Fruit fly (Drosophila melanogaster): ENCODE results near the gene GABA-B-R1.

Gene GABA-B-R1

DNA sequence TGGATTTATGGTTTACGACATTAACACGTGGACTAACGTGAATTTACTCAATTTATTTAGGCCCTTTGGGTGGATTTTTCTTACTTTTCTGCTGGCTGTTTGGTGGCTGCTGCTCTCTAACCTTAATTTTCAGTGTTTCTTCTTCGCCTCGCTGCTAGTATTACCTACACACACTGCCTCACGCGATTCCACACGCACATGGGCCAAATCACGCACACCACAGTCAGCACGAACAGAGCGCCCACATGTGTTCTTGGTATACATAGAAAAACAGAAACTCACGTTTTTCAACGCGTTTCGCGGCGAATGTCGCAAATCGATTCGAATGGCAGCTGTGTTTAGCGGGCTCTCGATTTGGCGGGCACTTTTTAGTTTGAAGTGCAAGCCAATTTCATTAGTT, 51.7 kb downstream of the GABA-B-R1 start (continued):
- peak; percentile 76; the same call in 1 of the 2 replicates for TF ChIP-seq chm (GFP tag; IDR thresholded peaks at IDR 0.05)
- TF ChIP-seq toy (GFP tag; IDR thresholded peaks at IDR 0.05), result no peak
- TF ChIP-seq chinmo (GFP tag; IDR thresholded peaks at IDR 0.05; ENCODE audit: partially characterized antibody), result peak; percentile 65; the same call in 2 of the 4 replicates
- peak; percentile 78 for TF ChIP-seq Lhr (GFP tag; optimal IDR thresholded peaks at IDR 0.05)
- peak; percentile 34 for TF ChIP-seq CHES-1-like (GFP tag; optimal IDR thresholded peaks at IDR 0.05)
- TF ChIP-seq unc-4 (GFP tag; IDR thresholded peaks at IDR 0.05; ENCODE audit: partially characterized antibody), result peak; percentile 77
- TF ChIP-seq gcm (GFP tag; optimal IDR thresholded peaks at IDR 0.05), result peak; percentile 93
- no peak for TF ChIP-seq CG15269 (tag; optimal IDR thresholded peaks at IDR 0.05)
- peak; percentile 68 for TF ChIP-seq MBD-R2 (GFP tag; IDR thresholded peaks at IDR 0.05)
- TF ChIP-seq CG1529 (GFP tag; optimal IDR thresholded peaks at IDR 0.05), result no peak
- no peak for TF ChIP-seq CG7372 (GFP tag; IDR thresholded peaks at IDR 0.05)
- TF ChIP-seq CG9876 (GFP tag; optimal IDR thresholded peaks at IDR 0.05), result no peak
- peak; percentile 17 for TF ChIP-seq Mes4 (GFP tag; optimal IDR thresholded peaks at IDR 0.05)
- peak; percentile 64 for TF ChIP-seq tna (GFP tag; IDR thresholded peaks at IDR 0.05; ENCODE audit: partially characterized antibody)
- TF ChIP-seq CG12155 (GFP tag; optimal IDR thresholded peaks at IDR 0.05), result peak; percentile 39
- TF ChIP-seq Max (GFP tag; optimal IDR thresholded peaks at IDR 0.05), result peak; percentile 98
- no peak for TF ChIP-seq fu2 (GFP tag; optimal IDR thresholded peaks at IDR 0.05)
- TF ChIP-seq sim (GFP tag; IDR thresholded peaks at IDR 0.05), result no peak
- peak; percentile 52 for TF ChIP-seq gsb-n (tag; optimal IDR thresholded peaks at IDR 0.05)
- no peak for TF ChIP-seq CG5180 (GFP tag; optimal IDR thresholded peaks at IDR 0.05)
- TF ChIP-seq vvl (GFP tag; IDR thresholded peaks at IDR 0.05), result no peak
- peak; percentile 28 for TF ChIP-seq nerfin-1 (tag; optimal IDR thresholded peaks at IDR 0.05)
- TF ChIP-seq CG8388 (GFP tag; optimal IDR thresholded peaks at IDR 0.05), result peak; percentile 96
- TF ChIP-seq gcm2 (GFP tag; optimal IDR thresholded peaks at IDR 0.05), result no peak
- TF ChIP-seq HLH54F (GFP tag; optimal IDR thresholded peaks at IDR 0.05), result peak; percentile 25
- TF ChIP-seq CG18764 (GFP tag; optimal IDR thresholded peaks at IDR 0.05), result no peak
- TF ChIP-seq crol (GFP tag; IDR thresholded peaks at IDR 0.05), result no peak
- no peak for TF ChIP-seq CG10565 (GFP tag; optimal IDR thresholded peaks at IDR 0.05)
- TF ChIP-seq pum (GFP tag; optimal IDR thresholded peaks at IDR 0.05), result peak; percentile 15
- no peak for TF ChIP-seq ems (GFP tag; optimal IDR thresholded peaks at IDR 0.05)
- TF ChIP-seq CG17385 (GFP tag; optimal IDR thresholded peaks at IDR 0.05), result peak; percentile 84
- TF ChIP-seq CG8924 (tag; optimal IDR thresholded peaks at IDR 0.05), result peak; percentile 62
- peak; percentile 89; the same call in 2 of the 3 replicates for TF ChIP-seq sr (GFP tag; IDR thresholded peaks at IDR 0.05)
- TF ChIP-seq dmrt11E (tag; optimal IDR thresholded peaks at IDR 0.05), result no peak
- TF ChIP-seq Sox100B (GFP tag; optimal IDR thresholded peaks at IDR 0.05), result no peak
- TF ChIP-seq Chrac-16 (GFP tag; optimal IDR thresholded peaks at IDR 0.05), result peak; percentile 19
- peak; percentile 62 for TF ChIP-seq CG16813 (GFP tag; IDR thresholded peaks at IDR 0.05; ENCODE audit: partially characterized antibody)
- TF ChIP-seq Sry-β (GFP tag; optimal IDR thresholded peaks at IDR 0.05), result peak; percentile 9
- peak; percentile 99 for TF ChIP-seq cwo (GFP tag; optimal IDR thresholded peaks at IDR 0.05)
- TF ChIP-seq CG14860 (GFP tag; IDR thresholded peaks at IDR 0.05; ENCODE audit: partially characterized antibody), result peak; percentile 65
- peak; percentile 38 for TF ChIP-seq Dek (tag; optimal IDR thresholded peaks at IDR 0.05)
- peak; percentile 32 for TF ChIP-seq CG13424 (tag; optimal IDR thresholded peaks at IDR 0.05)
- peak; percentile 50 for TF ChIP-seq Dref (GFP tag; IDR thresholded peaks at IDR 0.05)
- TF ChIP-seq NK7.1 (GFP tag; optimal IDR thresholded peaks at IDR 0.05), result no peak
- 0 out of 2 replicates have a peak, but pooled peaks have one; percentile 32 for TF ChIP-seq Atf6 (GFP tag; IDR thresholded peaks at IDR 0.05)
- TF ChIP-seq so (GFP tag; IDR thresholded peaks at IDR 0.05), result peak; percentile 56; the same call in 2 of the 3 replicates
- TF ChIP-seq Adf1 (GFP tag; IDR thresholded peaks at IDR 0.05), result peak; percentile 79
- TF ChIP-seq ato (GFP tag; IDR thresholded peaks at IDR 0.05; ENCODE audit: partially characterized antibody), result peak; percentile 78
- TF ChIP-seq ttk (GFP tag; IDR thresholded peaks at IDR 0.05), result no peak
- peak in 1 of 2 experiments; percentile 6 for TF ChIP-seq chif (GFP tag; optimal IDR thresholded peaks at IDR 0.05)
